Worm (Caenorhabditis elegans) whole organism, L4/young adult: ENCODE results near the gene F49E11.7.

Experiments used
- W03F9.2 ChIP-seq: fragments of 150-350 bp; optimal IDR thresholded peaks from 2 replicates; lab custom pipeline; 2014; ENCODE audit warnings: missing biosample characterization, missing genetic modification characterization
- dao-5 ChIP-seq: sonication (generic microtip); optimal IDR thresholded peaks from 2 replicates; lab custom pipeline; 2016; ENCODE audit warnings: missing genotype, missing genetic modification characterization, moderate library complexity, missing compliant biosample characterization
- him-1 ChIP-seq: sonication (generic microtip); optimal IDR thresholded peaks from 2 replicates; lab custom pipeline; 2016; ENCODE audit warnings: missing genotype, missing genetic modification reagents, missing genetic modification characterization, missing compliant biosample characterization

DNA sequence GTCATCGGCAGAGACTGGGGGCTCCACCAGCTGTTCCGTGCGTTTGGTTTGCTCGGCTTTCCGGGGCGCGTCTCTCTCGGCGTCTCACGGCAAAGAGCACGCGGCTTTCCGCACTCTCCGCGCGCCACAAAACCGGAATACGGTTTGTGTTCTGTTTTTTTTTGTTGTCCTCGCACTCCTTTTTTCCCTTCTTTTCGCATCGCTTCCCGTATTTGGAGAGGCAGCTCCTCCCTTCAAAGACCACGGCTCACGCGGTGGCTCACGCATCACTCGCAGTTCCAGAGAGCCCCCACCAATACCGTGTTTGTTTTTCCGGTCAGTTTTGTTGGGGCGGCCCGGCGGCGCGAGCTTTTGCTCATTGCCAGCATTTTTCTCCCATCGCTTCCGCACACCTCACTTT, 29.8 kb upstream of the F49E11.7 start:
- TF ChIP-seq him-1 (tag; lab: Kevin White, UChicago), result no peak
- TF ChIP-seq W03F9.2 (tag; lab: Kevin White, UChicago), result no peak
- TF ChIP-seq dao-5 (tag; lab: Kevin White, UChicago), result no peak
